Worm (Caenorhabditis elegans) whole organism, late embryonic: ENCODE measurements around the gene scl-11.

ENCODE experiments used
- C08G9.2 ChIP-seq: sonication (generic microtip); optimal IDR thresholded peaks from 2 replicates; lab custom pipeline; 2016; ENCODE audit warnings: mild to moderate bottlenecking, missing genetic modification characterization, moderate library complexity, missing compliant biosample characterization
- C38D4.7 ChIP-seq: fragments of 200-800 bp; sonication (Bioruptor generic); optimal IDR thresholded peaks from 2 replicates; lab custom pipeline; 2018; ENCODE audit warnings: mild to moderate bottlenecking, missing genetic modification characterization, moderate library complexity, missing compliant biosample characterization
- K09A11.1 ChIP-seq: sonication (generic microtip); optimal IDR thresholded peaks from 2 replicates; lab custom pipeline; 2017; ENCODE audit warnings: antibody characterized with exemption, mild to moderate bottlenecking, missing genetic modification characterization, missing compliant biosample characterization; ENCODE audit not compliant: insufficient read depth
- T23F11.4 ChIP-seq: fragments of 200-800 bp; sonication (Bioruptor generic); optimal IDR thresholded peaks from 2 replicates; lab custom pipeline; 2018; ENCODE audit warnings: mild to moderate bottlenecking, missing genetic modification characterization, missing compliant biosample characterization
- ahr-1 ChIP-seq: sonication (generic microtip); optimal IDR thresholded peaks from 2 replicates; lab custom pipeline; 2016; ENCODE audit warnings: missing genetic modification characterization, missing compliant biosample characterization
- ceh-2 ChIP-seq: sonication (generic microtip); optimal IDR thresholded peaks from 2 replicates; lab custom pipeline; 2016; ENCODE audit warnings: missing genotype, missing genetic modification characterization, missing compliant biosample characterization
- ceh-30 ChIP-seq: fragments of 150-350 bp; optimal IDR thresholded peaks from 2 replicates; lab custom pipeline; 2014; ENCODE audit warnings: missing biosample characterization, missing genetic modification characterization
- ceh-31 ChIP-seq: sonication (generic microtip); optimal IDR thresholded peaks from 2 replicates; lab custom pipeline; 2016; ENCODE audit warnings: missing genetic modification characterization, missing compliant biosample characterization
- ceh-34 ChIP-seq: sonication (generic microtip); optimal IDR thresholded peaks from 2 replicates; lab custom pipeline; 2016; ENCODE audit warnings: mild to moderate bottlenecking, missing genetic modification characterization, missing compliant biosample characterization
- ceh-6 ChIP-seq: fragments of 200-800 bp; sonication (Bioruptor generic); optimal IDR thresholded peaks from 2 replicates; lab custom pipeline; 2018; ENCODE audit warnings: mild to moderate bottlenecking, missing genetic modification characterization, missing compliant biosample characterization
- ceh-9 ChIP-seq: sonication (generic microtip); optimal IDR thresholded peaks from 2 replicates; lab custom pipeline; 2016; ENCODE audit warnings: mild to moderate bottlenecking, missing genetic modification characterization, inconsistent platforms, missing compliant biosample characterization
- che-1 ChIP-seq: sonication (generic microtip); optimal IDR thresholded peaks from 2 replicates; lab custom pipeline; 2016; ENCODE audit warnings: mild to moderate bottlenecking, missing genetic modification characterization, missing compliant biosample characterization
- dmd-4 ChIP-seq: sonication (generic microtip); optimal IDR thresholded peaks from 2 replicates; lab custom pipeline; 2016; ENCODE audit warnings: borderline replicate concordance, missing genetic modification characterization, missing compliant biosample characterization
- dve-1 ChIP-seq: sonication (generic microtip); optimal IDR thresholded peaks from 2 replicates; lab custom pipeline; 2017; ENCODE audit warnings: antibody characterized with exemption, mild to moderate bottlenecking, missing genetic modification characterization, missing compliant biosample characterization
- elt-4 ChIP-seq: sonication (generic microtip); optimal IDR thresholded peaks from 2 replicates; lab custom pipeline; 2016; ENCODE audit warnings: missing genetic modification characterization, missing compliant biosample characterization
- fax-1 ChIP-seq: sonication (generic microtip); optimal IDR thresholded peaks from 2 replicates; lab custom pipeline; 2016; ENCODE audit warnings: missing genotype, missing genetic modification characterization, missing compliant biosample characterization
- fkh-10 ChIP-seq: fragments of 150-350 bp; optimal IDR thresholded peaks from 2 replicates; lab custom pipeline; 2014; ENCODE audit warnings: missing biosample characterization, missing genetic modification reagents, missing genetic modification characterization
- fkh-6 ChIP-seq: sonication (generic microtip); optimal IDR thresholded peaks from 2 replicates; lab custom pipeline; 2016; ENCODE audit warnings: missing genetic modification characterization, missing compliant biosample characterization
- hlh-13 ChIP-seq: fragments of 200-800 bp; sonication (Bioruptor generic); optimal IDR thresholded peaks from 2 replicates; lab custom pipeline; 2018; ENCODE audit warnings: mild to moderate bottlenecking, missing genetic modification characterization, missing compliant biosample characterization
- hlh-8 ChIP-seq: sonication (generic microtip); optimal IDR thresholded peaks from 2 replicates; lab custom pipeline; 2016; ENCODE audit warnings: missing genotype, missing genetic modification characterization, missing compliant biosample characterization
- lin-11 ChIP-seq: fragments of 200-800 bp; sonication (Bioruptor generic); optimal IDR thresholded peaks from 2 replicates; lab custom pipeline; 2018; ENCODE audit warnings: mild to moderate bottlenecking, missing genetic modification characterization, missing compliant biosample characterization
- madf-2 ChIP-seq: sonication (generic microtip); optimal IDR thresholded peaks from 2 replicates; lab custom pipeline; 2017; ENCODE audit warnings: missing genetic modification characterization, missing compliant biosample characterization
- mec-3 ChIP-seq: sonication (generic microtip); optimal IDR thresholded peaks from 2 replicates; lab custom pipeline; 2016; ENCODE audit warnings: borderline replicate concordance, missing genetic modification characterization, missing compliant biosample characterization
- nhr-11 ChIP-seq: fragments of 150-350 bp; optimal IDR thresholded peaks from 2 replicates; lab custom pipeline; 2014; ENCODE audit warnings: missing biosample characterization, missing genetic modification characterization
- nhr-232 ChIP-seq: sonication (generic microtip); optimal IDR thresholded peaks from 2 replicates; lab custom pipeline; 2016; ENCODE audit warnings: missing genetic modification characterization, missing compliant biosample characterization
- odd-2 ChIP-seq: sonication (generic microtip); optimal IDR thresholded peaks from 2 replicates; lab custom pipeline; 2017; ENCODE audit warnings: antibody characterized with exemption, mild to moderate bottlenecking, missing genetic modification characterization, missing compliant biosample characterization
- pag-3 ChIP-seq: sonication (generic microtip); optimal IDR thresholded peaks from 2 replicates; lab custom pipeline; 2016; ENCODE audit warnings: missing compliant biosample characterization, missing genetic modification characterization, borderline replicate concordance
- pha-2 ChIP-seq: sonication (generic microtip); optimal IDR thresholded peaks from 2 replicates; lab custom pipeline; 2017; ENCODE audit warnings: mild to moderate bottlenecking, missing genetic modification characterization, missing compliant biosample characterization
- pros-1 ChIP-seq: fragments of 150-350 bp; optimal IDR thresholded peaks from 2 replicates; lab custom pipeline; 2014; ENCODE audit warnings: missing biosample characterization, missing genetic modification reagents, missing genetic modification characterization
- sox-2 ChIP-seq: fragments of 200-800 bp; sonication (Bioruptor generic); IDR thresholded peaks from 2 replicates; pipeline ENCODE4 v1.3.6; 2022; ENCODE audit warnings: missing genetic modification reagents, missing genetic modification characterization, missing compliant biosample characterization
- syd-9 ChIP-seq: sonication (generic microtip); optimal IDR thresholded peaks from 2 replicates; lab custom pipeline; 2016; ENCODE audit warnings: mild to moderate bottlenecking, missing genetic modification characterization, moderate library complexity, missing compliant biosample characterization
- tbx-2 ChIP-seq: sonication (generic microtip); optimal IDR thresholded peaks from 2 replicates; lab custom pipeline; 2016; ENCODE audit warnings: missing genetic modification characterization, missing compliant biosample characterization
- tbx-7 ChIP-seq: sonication (generic microtip); optimal IDR thresholded peaks from 2 replicates; lab custom pipeline; 2016; ENCODE audit warnings: missing genotype, missing genetic modification characterization, missing compliant biosample characterization
- ttx-3 ChIP-seq: sonication (generic microtip); optimal IDR thresholded peaks from 2 replicates; lab custom pipeline; 2016; ENCODE audit warnings: missing genetic modification reagents, missing genetic modification characterization, missing compliant biosample characterization
- unc-42 ChIP-seq: sonication (generic microtip); optimal IDR thresholded peaks from 2 replicates; lab custom pipeline; 2016; ENCODE audit warnings: missing genotype, missing genetic modification characterization, missing compliant biosample characterization
- unc-86 ChIP-seq: sonication (generic microtip); optimal IDR thresholded peaks from 2 replicates; lab custom pipeline; 2016; ENCODE audit warnings: missing genetic modification characterization, missing compliant biosample characterization
- zip-5 ChIP-seq: sonication (generic microtip); optimal IDR thresholded peaks from 2 replicates; lab custom pipeline; 2016; ENCODE audit warnings: missing genetic modification characterization, missing compliant biosample characterization
- ztf-16 ChIP-seq: sonication (generic microtip); optimal IDR thresholded peaks from 2 replicates; lab custom pipeline; 2017; ENCODE audit warnings: missing genetic modification characterization, missing compliant biosample characterization

scl-11 gene

DNA sequence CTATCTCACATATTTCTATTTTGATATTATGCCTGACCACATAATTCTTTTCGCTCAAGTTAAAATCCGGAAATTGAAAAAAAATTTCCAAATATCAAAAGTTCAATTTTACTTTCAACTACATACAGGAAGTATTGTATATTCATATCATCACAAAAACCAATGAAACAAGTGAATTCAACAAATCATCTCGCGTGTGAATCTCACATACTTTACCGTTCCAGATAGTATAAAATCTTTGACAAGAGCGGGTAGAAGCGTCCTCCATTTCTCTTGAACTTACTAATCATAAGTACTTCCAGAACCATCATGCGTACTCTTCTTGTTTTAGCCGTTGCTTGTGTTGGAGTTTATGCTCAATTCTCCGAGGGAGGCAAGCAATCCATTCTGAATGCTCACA, 20.3 kb downstream of the scl-11 start, which contains the start of gene scl-8:
Gene scl-8 (plus strand): TSS at position 301 of the 400 bp plus-strand sequence.
- TF ChIP-seq ceh-31 (tag; lab: Kevin White, UChicago) (no peak), tbx-7 (tag; lab: Kevin White, UChicago) (no peak), pag-3 (tag; lab: Kevin White, UChicago) (no peak), sox-2 (GFP tag; lab: Robert Waterston, UW) (no peak), nhr-232 (no peak), syd-9 (tag; lab: Kevin White, UChicago) (no peak), tbx-2 (tag; lab: Kevin White, UChicago) (no peak), ceh-9 (tag; lab: Kevin White, UChicago) (no peak), C38D4.7 (GFP tag; lab: Kevin White, UChicago) (no peak), ceh-6 (GFP tag; lab: Kevin White, UChicago) (no peak), ceh-2 (tag; lab: Kevin White, UChicago) (no peak), ztf-16 (tag; lab: Kevin White, UChicago) (no peak), K09A11.1 (tag; lab: Kevin White, UChicago) (no peak), hlh-8 (tag; lab: Kevin White, UChicago) (no peak), dmd-4 (no peak), ceh-34 (no peak), che-1 (tag; lab: Kevin White, UChicago) (no peak)

DNA sequence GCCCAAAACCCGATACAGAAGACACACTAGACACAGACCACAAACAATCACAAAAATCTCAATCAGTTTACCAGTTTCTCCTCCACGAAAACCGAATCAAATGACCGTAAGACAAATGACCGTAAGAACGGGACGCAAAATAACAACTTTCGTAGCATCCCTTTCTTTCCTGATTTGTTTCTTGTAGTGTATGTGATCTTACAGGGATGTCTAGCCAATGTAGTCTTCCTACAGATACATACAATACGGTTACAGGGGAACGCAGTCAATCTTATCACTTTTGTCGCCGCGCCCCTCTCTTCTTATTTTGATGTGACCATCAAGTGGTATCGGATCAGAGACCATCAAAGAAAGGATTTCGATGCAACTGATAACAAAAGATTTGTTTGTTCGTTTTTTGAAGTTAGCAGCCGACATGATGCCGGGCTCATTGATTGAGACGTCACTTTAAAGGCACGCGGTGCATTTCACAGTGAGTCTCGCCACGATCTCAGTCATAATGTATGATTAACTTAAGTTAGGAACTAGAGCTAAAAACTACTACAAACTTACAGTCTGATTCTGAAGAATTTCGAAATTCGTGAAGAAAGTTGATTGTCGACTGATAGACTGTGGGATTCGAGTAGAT, 24.6 kb downstream of the scl-11 start:
- TF ChIP-seq nhr-11 (tag; lab: Kevin White, UChicago) (no peak), mec-3 (no peak), fkh-10 (no peak), ceh-9 (tag; lab: Kevin White, UChicago) (no peak), pha-2 (tag; lab: Kevin White, UChicago) (no peak), ahr-1 (tag; lab: Kevin White, UChicago) (no peak), ttx-3 (no peak), odd-2 (tag; lab: Kevin White, UChicago) (no peak), unc-42 (tag; lab: Kevin White, UChicago) (no peak), hlh-13 (no peak), zip-5 (no peak), sox-2 (GFP tag; lab: Robert Waterston, UW) (no peak), elt-4 (tag; lab: Kevin White, UChicago) (no peak)

DNA sequence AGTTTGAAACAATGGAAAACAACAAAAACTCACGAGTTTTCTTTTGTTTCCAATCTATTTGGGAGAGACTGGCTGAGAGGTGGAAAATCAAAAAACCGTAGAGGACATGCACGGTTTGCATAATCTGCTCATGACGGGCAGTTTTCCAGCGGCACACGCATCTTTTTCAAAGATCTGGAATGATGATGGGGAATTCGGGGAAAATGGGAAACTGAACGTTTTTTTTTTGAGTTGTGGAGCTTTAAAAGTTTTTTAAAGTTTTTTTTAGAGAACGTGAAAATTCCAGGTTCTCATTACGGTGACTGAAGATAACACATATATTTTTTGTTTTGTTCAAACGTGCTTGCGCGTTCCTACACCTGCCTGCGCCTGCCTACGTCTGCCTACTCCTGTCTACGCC, 25.4 kb downstream of the scl-11 start, which contains the start of gene C39E9.7:
Gene C39E9.7 (minus strand): TSS at position 101 of the 400 bp plus-strand sequence.
- TF ChIP-seq C08G9.2, result no peak
- TF ChIP-seq ceh-30, result no peak
- TF ChIP-seq lin-11 (tag; lab: Kevin White, UChicago), result no peak
- TF ChIP-seq madf-2 (tag; lab: Kevin White, UChicago), result no peak
- no peak for TF ChIP-seq T23F11.4 (GFP tag; lab: Kevin White, UChicago)
- TF ChIP-seq fkh-6 (tag; lab: Kevin White, UChicago), result no peak
- no peak for TF ChIP-seq pros-1 (tag; lab: Kevin White, UChicago)
- TF ChIP-seq ahr-1 (tag; lab: Kevin White, UChicago), result no peak
- TF ChIP-seq unc-86 (tag; lab: Kevin White, UChicago), result no peak
- TF ChIP-seq zip-5, result no peak
- TF ChIP-seq fax-1 (tag; lab: Kevin White, UChicago), result no peak
- TF ChIP-seq dmd-4, result no peak
- no peak for TF ChIP-seq pha-2 (tag; lab: Kevin White, UChicago)
- TF ChIP-seq tbx-2 (tag; lab: Kevin White, UChicago), result no peak
- TF ChIP-seq dve-1 (tag; lab: Kevin White, UChicago), result no peak
